Worm (Caenorhabditis elegans) whole organism, midembryonic: ENCODE data around the gene sma-2.

Source experiments
- T22C8.4 ChIP-seq: fragments of 200-800 bp; sonication (Bioruptor generic); IDR thresholded peaks from 2 replicates; pipeline ENCODE4 v1.3.6; 2022; ENCODE audit warnings: missing genetic modification characterization, missing compliant biosample characterization
- klf-2 ChIP-seq: fragments of 200-800 bp; sonication (Bioruptor generic); conservative IDR thresholded peaks from 2 replicates; pipeline ENCODE4 v1.3.6; 2022; ENCODE audit warnings: missing genetic modification reagents, missing genetic modification characterization, missing compliant biosample characterization
- med-1 ChIP-seq: sonication (generic microtip); optimal IDR thresholded peaks from 2 replicates; lab custom pipeline; 2017; ENCODE audit warnings: missing genetic modification characterization, mild to moderate bottlenecking, missing compliant biosample characterization, antibody characterized with exemption, missing genetic modification reagents; ENCODE audit not compliant: insufficient read depth
- ref-1 ChIP-seq: fragments of 200-800 bp; sonication (Bioruptor generic); conservative IDR thresholded peaks from 2 replicates; pipeline ENCODE4 v1.3.6; 2022; ENCODE audit warnings: missing genetic modification reagents, missing genetic modification characterization, missing compliant biosample characterization
- tab-1 ChIP-seq: fragments of 200-800 bp; sonication (Bioruptor generic); IDR thresholded peaks from 2 replicates; pipeline ENCODE4 v1.3.6; 2022; ENCODE audit warnings: missing genetic modification characterization, missing compliant biosample characterization
- ztf-23 ChIP-seq: fragments of 200-800 bp; sonication (Bioruptor generic); IDR thresholded peaks from 2 replicates; pipeline ENCODE4 v1.3.6; 2022; ENCODE audit warnings: missing genetic modification reagents, missing genetic modification characterization, missing compliant biosample characterization

- no peak for TF ChIP-seq ztf-23 (GFP tag; lab: Robert Waterston, UW)
- no peak for TF ChIP-seq med-1 (GFP tag; lab: Kevin White, UChicago)
- no peak for TF ChIP-seq tab-1 (GFP tag; lab: Robert Waterston, UW)
- no peak for TF ChIP-seq T22C8.4
- no peak for TF ChIP-seq ref-1 (GFP tag; lab: Robert Waterston, UW)
- no peak for TF ChIP-seq klf-2 (GFP tag; lab: Robert Waterston, UW)
Measured at ce11 chrIII:8704765-8705164, 44.7 kb upstream of the sma-2 start, which contains the start of gene B0303.16.
